Worm (Caenorhabditis elegans) whole organism, young adult: Measurements from ENCODE around the gene F16H6.4.

ENCODE experiments used
- B0336.3 ChIP-seq: fragments of 200-800 bp; sonication (Bioruptor generic); IDR thresholded peaks from 2 replicates; pipeline ENCODE4 v1.3.6; 2022; ENCODE audit warnings: missing genetic modification characterization, missing compliant biosample characterization
- C06A6.2 ChIP-seq: fragments of 200-800 bp; sonication (Bioruptor generic); conservative IDR thresholded peaks from 2 replicates; pipeline ENCODE4 v1.3.6; 2022; ENCODE audit warnings: missing genetic modification characterization, missing compliant biosample characterization
- C17E4.6 ChIP-seq: fragments of 200-800 bp; sonication (Bioruptor generic); IDR thresholded peaks from 2 replicates; pipeline ENCODE4 v1.3.6; 2022; ENCODE audit warnings: missing genetic modification reagents, missing genetic modification characterization, missing compliant biosample characterization
- F10E7.11 ChIP-seq: sonication (generic microtip); optimal IDR thresholded peaks from 2 replicates; lab custom pipeline; 2017; ENCODE audit warnings: mild to moderate bottlenecking, missing genetic modification characterization, moderate library complexity, missing compliant biosample characterization
- F22D6.2 ChIP-seq: sonication (generic microtip); optimal IDR thresholded peaks from 2 replicates; lab custom pipeline; 2016; ENCODE audit warnings: mild to moderate bottlenecking, missing genetic modification characterization, missing compliant biosample characterization
- F37B4.10 ChIP-seq: fragments of 200-800 bp; sonication (Bioruptor generic); IDR thresholded peaks from 2 replicates; pipeline ENCODE4 v1.3.6; 2022; ENCODE audit warnings: missing genetic modification characterization, missing compliant biosample characterization
- K11D2.4 ChIP-seq: fragments of 200-800 bp; sonication (Bioruptor generic); IDR thresholded peaks from 2 replicates; pipeline ENCODE4 v1.3.6; 2022; ENCODE audit warnings: missing genetic modification reagents, missing genetic modification characterization, missing compliant biosample characterization
- T07F8.4 ChIP-seq: sonication (generic microtip); optimal IDR thresholded peaks from 2 replicates; lab custom pipeline; 2016; ENCODE audit warnings: mild to moderate bottlenecking, missing genetic modification characterization, moderate library complexity, missing compliant biosample characterization
- Y53G8AR.9 ChIP-seq: fragments of 200-800 bp; sonication (Bioruptor generic); conservative IDR thresholded peaks from 2 replicates; pipeline ENCODE4 v1.3.6; 2022; ENCODE audit warnings: missing genetic modification reagents, missing genetic modification characterization, missing compliant biosample characterization
- Y56A3A.18 ChIP-seq: fragments of 200-800 bp; sonication (Bioruptor generic); IDR thresholded peaks from 2 replicates; pipeline ENCODE4 v1.3.6; 2022; ENCODE audit warnings: missing genetic modification reagents, missing genetic modification characterization, missing compliant biosample characterization
- Y79H2A.3 ChIP-seq: fragments of 200-800 bp; sonication (Bioruptor generic); conservative IDR thresholded peaks from 2 replicates; pipeline ENCODE4 v1.3.6; 2022; ENCODE audit warnings: missing genetic modification reagents, missing genetic modification characterization, missing compliant biosample characterization
- ZK185.1 ChIP-seq: sonication (generic microtip); optimal IDR thresholded peaks from 2 replicates; lab custom pipeline; 2016; ENCODE audit warnings: mild to moderate bottlenecking, missing genetic modification characterization, missing compliant biosample characterization; ENCODE audit not compliant: poor library complexity, severe bottlenecking
- ama-1 ChIP-seq, 3 experiments: fragments of 150-350 bp in 1 of 3; sonication (generic microtip) in 2 of 3; optimal IDR thresholded peaks; 2 replicates each; lab custom pipeline; 2014 to 2018; ENCODE audit warnings: missing biosample characterization in 2 of 3, missing genetic modification characterization in 2 of 3, missing genetic modification reagents in 2 of 3
- aptf-3 ChIP-seq: fragments of 200-800 bp; sonication (Bioruptor generic); IDR thresholded peaks from 2 replicates; pipeline ENCODE4 v1.3.6; 2022; ENCODE audit warnings: missing genetic modification characterization, missing compliant biosample characterization
- athp-1 ChIP-seq: sonication (generic microtip); optimal IDR thresholded peaks from 2 replicates; lab custom pipeline; 2017; ENCODE audit warnings: mild to moderate bottlenecking, missing genetic modification characterization, missing compliant biosample characterization
- cebp-1 ChIP-seq, 2 experiments: fragments of 200-800 bp in 1 of 2; sonication (Bioruptor generic) in 1 of 2; sonication (generic microtip) in 1 of 2; IDR thresholded peaks in 1 of 2; optimal IDR thresholded peaks in 1 of 2; 2 replicates each; pipeline versions ENCODE4 v1.3.6 to Lab custom; 2017 to 2022; ENCODE audit warnings: missing compliant biosample characterization in 2 of 2, missing genetic modification characterization in 2 of 2, mild to moderate bottlenecking in 1 of 2, missing genetic modification reagents in 1 of 2, moderate library complexity in 1 of 2
- ceh-100 ChIP-seq: fragments of 200-800 bp; sonication (Bioruptor generic); IDR thresholded peaks from 2 replicates; pipeline ENCODE4 v1.3.6; 2022; ENCODE audit warnings: missing genetic modification reagents, missing genetic modification characterization, missing compliant biosample characterization
- chd-7 ChIP-seq: sonication (generic microtip); optimal IDR thresholded peaks from 2 replicates; lab custom pipeline; 2016; ENCODE audit warnings: mild to moderate bottlenecking, missing genetic modification characterization, moderate library complexity, missing compliant biosample characterization
- dox-1 ChIP-seq: fragments of 200-800 bp; sonication (Bioruptor generic); IDR thresholded peaks from 2 replicates; pipeline ENCODE4 v1.3.6; 2022; ENCODE audit warnings: missing genetic modification reagents, missing genetic modification characterization, missing compliant biosample characterization
- efl-1 ChIP-seq: fragments of 150-350 bp; optimal IDR thresholded peaks from 2 replicates; lab custom pipeline; 2014; ENCODE audit warnings: missing biosample characterization, missing genetic modification reagents, missing genetic modification characterization
- egl-18 ChIP-seq: fragments of 200-800 bp; sonication (Bioruptor generic); IDR thresholded peaks from 2 replicates; pipeline ENCODE4 v1.3.6; 2022; ENCODE audit warnings: missing genetic modification reagents, missing genetic modification characterization, missing compliant biosample characterization
- egl-44 ChIP-seq: fragments of 200-800 bp; sonication (Bioruptor generic); IDR thresholded peaks from 2 replicates; pipeline ENCODE4 v1.3.6; 2022; ENCODE audit warnings: missing genetic modification reagents, missing genetic modification characterization, missing compliant biosample characterization
- gei-17 ChIP-seq: fragments of 200-800 bp; sonication (Bioruptor generic); optimal IDR thresholded peaks from 2 replicates; lab custom pipeline; 2018; ENCODE audit warnings: mild to moderate bottlenecking, missing genetic modification characterization, missing compliant biosample characterization
- hlh-12 ChIP-seq: sonication (generic microtip); optimal IDR thresholded peaks from 2 replicates; lab custom pipeline; 2016; ENCODE audit warnings: missing genetic modification characterization, missing compliant biosample characterization
- hrde-1 ChIP-seq: sonication (generic microtip); optimal IDR thresholded peaks from 2 replicates; lab custom pipeline; 2016; ENCODE audit warnings: missing genetic modification characterization, mild to moderate bottlenecking, missing compliant biosample characterization, moderate library complexity, missing genotype, missing genetic modification reagents, borderline replicate concordance
- lin-35 ChIP-seq, 3 experiments: fragments of 150-350 bp in 2 of 3; sonication (generic microtip) in 1 of 3; optimal IDR thresholded peaks; 2 replicates each; lab custom pipeline; 2014 to 2018; ENCODE audit warnings: missing biosample characterization in 3 of 3, missing genetic modification characterization in 3 of 3, missing genetic modification reagents in 3 of 3
- lin-40 ChIP-seq: sonication (generic microtip); optimal IDR thresholded peaks from 2 replicates; lab custom pipeline; 2016; ENCODE audit warnings: missing genetic modification characterization, mild to moderate bottlenecking, missing compliant biosample characterization, missing genotype, missing genetic modification reagents
- lin-54 ChIP-seq: fragments of 200-800 bp; sonication (Bioruptor generic); optimal IDR thresholded peaks from 2 replicates; lab custom pipeline; 2018; ENCODE audit warnings: mild to moderate bottlenecking, missing genetic modification characterization, missing compliant biosample characterization
- mel-28 ChIP-seq: sonication (generic microtip); optimal IDR thresholded peaks from 2 replicates; lab custom pipeline; 2016; ENCODE audit warnings: borderline replicate concordance, mild to moderate bottlenecking, missing genetic modification characterization, missing compliant biosample characterization
- mes-4 ChIP-seq: sonication (generic microtip); optimal IDR thresholded peaks from 2 replicates; lab custom pipeline; 2016; ENCODE audit warnings: missing genotype, missing genetic modification characterization, missing compliant biosample characterization
- nfyb-1 ChIP-seq: fragments of 200-800 bp; sonication (Bioruptor generic); IDR thresholded peaks from 2 replicates; pipeline ENCODE4 v1.3.6; 2022; ENCODE audit warnings: missing genetic modification reagents, missing genetic modification characterization, missing compliant biosample characterization
- nhr-27 ChIP-seq: fragments of 200-800 bp; sonication (Bioruptor generic); optimal IDR thresholded peaks from 2 replicates; lab custom pipeline; 2018; ENCODE audit warnings: mild to moderate bottlenecking, missing genetic modification characterization, moderate library complexity, missing compliant biosample characterization
- nhr-80 ChIP-seq: sonication (generic microtip); optimal IDR thresholded peaks from 2 replicates; lab custom pipeline; 2016; ENCODE audit warnings: missing genetic modification characterization, missing compliant biosample characterization
- nhr-90 ChIP-seq: sonication (generic microtip); optimal IDR thresholded peaks from 2 replicates; lab custom pipeline; 2016; ENCODE audit warnings: missing genotype, mild to moderate bottlenecking, missing genetic modification characterization, missing compliant biosample characterization
- pbrm-1 ChIP-seq: fragments of 200-800 bp; sonication (Bioruptor generic); IDR thresholded peaks from 2 replicates; pipeline ENCODE4 v1.3.6; 2022; ENCODE audit warnings: missing genetic modification reagents, missing genetic modification characterization, missing compliant biosample characterization
- repo-1 ChIP-seq: sonication (generic microtip); optimal IDR thresholded peaks from 2 replicates; lab custom pipeline; 2017; ENCODE audit warnings: mild to moderate bottlenecking, missing genetic modification characterization, missing compliant biosample characterization
- snpc-1.1 ChIP-seq: sonication (generic microtip); optimal IDR thresholded peaks from 2 replicates; lab custom pipeline; 2017; ENCODE audit warnings: missing genetic modification characterization, mild to moderate bottlenecking, missing compliant biosample characterization, antibody characterized with exemption, moderate library complexity, missing genotype, missing genetic modification reagents; ENCODE audit not compliant: insufficient read depth
- sptf-2 ChIP-seq: fragments of 200-800 bp; sonication (Bioruptor generic); optimal IDR thresholded peaks from 2 replicates; lab custom pipeline; 2018; ENCODE audit warnings: mild to moderate bottlenecking, missing genetic modification characterization, missing compliant biosample characterization
- xnd-1 ChIP-seq: sonication (generic microtip); optimal IDR thresholded peaks from 2 replicates; lab custom pipeline; 2016; ENCODE audit warnings: missing genotype, missing genetic modification reagents, missing genetic modification characterization, missing compliant biosample characterization
- zim-3 ChIP-seq: sonication (generic microtip); optimal IDR thresholded peaks from 2 replicates; lab custom pipeline; 2017; ENCODE audit warnings: mild to moderate bottlenecking, missing genetic modification characterization, moderate library complexity, missing compliant biosample characterization
- ztf-26 ChIP-seq: sonication (generic microtip); optimal IDR thresholded peaks from 2 replicates; lab custom pipeline; 2017; ENCODE audit warnings: missing genetic modification characterization, missing compliant biosample characterization
- ztf-3 ChIP-seq: fragments of 200-800 bp; sonication (Bioruptor generic); optimal IDR thresholded peaks from 2 replicates; lab custom pipeline; 2018; ENCODE audit warnings: mild to moderate bottlenecking, missing genetic modification characterization, missing compliant biosample characterization
- ztf-6 ChIP-seq: fragments of 200-800 bp; sonication (Bioruptor generic); IDR thresholded peaks from 2 replicates; pipeline ENCODE4 v1.3.6; 2022; ENCODE audit warnings: missing genetic modification reagents, missing genetic modification characterization, missing compliant biosample characterization

The F16H6.4 gene

ce11 chrV:18241328-18241727 is 42.8 kb downstream of the F16H6.4 start, which contains the start of gene R10E8.8 (continued):
- no peak for TF ChIP-seq hrde-1 (tag; lab: Kevin White, UChicago)
- TF ChIP-seq egl-18 (GFP tag; lab: Robert Waterston, UW), result no peak
- no peak for TF ChIP-seq sptf-2 (GFP tag; lab: Kevin White, UChicago)
- TF ChIP-seq snpc-1.1, result no peak
- no peak for TF ChIP-seq cebp-1 (GFP tag; IDR thresholded peaks at IDR 0.05; lab: Robert Waterston, UW)
- TF ChIP-seq cebp-1 (tag; optimal IDR thresholded peaks at IDR 0.05; lab: Kevin White, UChicago), result peak; percentile 14
- TF ChIP-seq Y56A3A.18 (GFP tag; lab: Robert Waterston, UW), result no peak
- no peak for TF ChIP-seq xnd-1 (tag; lab: Kevin White, UChicago)
- TF ChIP-seq athp-1, result no peak
- no peak for TF ChIP-seq C06A6.2 (GFP tag; lab: Robert Waterston, UW)
- TF ChIP-seq pbrm-1, result no peak
- TF ChIP-seq gei-17 (GFP tag; lab: Kevin White, UChicago), result no peak
- TF ChIP-seq F37B4.10 (GFP tag; lab: Robert Waterston, UW), result no peak
- TF ChIP-seq, all 124 proteins: peak for 5

- TF ChIP-seq F10E7.11 (tag; lab: Kevin White, UChicago) (no peak), chd-7 (tag; lab: Kevin White, UChicago) (no peak), egl-44 (GFP tag; lab: Robert Waterston, UW) (no peak), ceh-100 (GFP tag; lab: Robert Waterston, UW) (no peak), dox-1 (no peak), lin-54 (GFP tag; lab: Kevin White, UChicago) (no peak), lin-35 (GFP tag; optimal IDR thresholded peaks at IDR 0.05; lab: Kevin White, UChicago) (no peak)
These were observed 44.7 kb downstream of the F16H6.4 start for ce11 chrV:18243227-18243626.

- TF ChIP-seq nhr-80 (tag; lab: Kevin White, UChicago) (peak; percentile 57), efl-1 (GFP tag; lab: Kevin White, UChicago) (no peak), F22D6.2 (tag; lab: Kevin White, UChicago) (no peak), ztf-26 (no peak)
- TF ChIP-seq, all 124 proteins: peak for 1
These were observed 45.9 kb downstream of the F16H6.4 start for ce11 chrV:18244408-18244807.

ce11 chrV:18246077-18246476 is 47.6 kb downstream of the F16H6.4 start:
- TF ChIP-seq hlh-12 (tag; lab: Kevin White, UChicago) (no peak), nhr-80 (tag; lab: Kevin White, UChicago) (peak; percentile 31), nfyb-1 (no peak), ztf-6 (no peak), mel-28 (tag; lab: Kevin White, UChicago) (no peak), Y56A3A.18 (GFP tag; lab: Robert Waterston, UW) (no peak), K11D2.4 (GFP tag; lab: Robert Waterston, UW) (no peak), F10E7.11 (tag; lab: Kevin White, UChicago) (no peak)

- TF ChIP-seq nhr-27 (no peak), mes-4 (no peak), aptf-3 (no peak), Y79H2A.3 (GFP tag; lab: Robert Waterston, UW) (no peak), repo-1 (tag; lab: Kevin White, UChicago) (no peak), ztf-3 (no peak), ama-1 (optimal IDR thresholded peaks at IDR 0.05; lab: Kevin White, UChicago) (no peak), ama-1 (GFP tag; optimal IDR thresholded peaks at IDR 0.05; lab: Kevin White, UChicago) (no peak), lin-40 (tag; lab: Kevin White, UChicago) (no peak), nhr-90 (tag; lab: Kevin White, UChicago) (no peak), zim-3 (tag; lab: Kevin White, UChicago) (no peak), ZK185.1 (tag; lab: Kevin White, UChicago) (no peak), C17E4.6 (GFP tag; lab: Robert Waterston, UW) (no peak), B0336.3 (GFP tag; lab: Robert Waterston, UW) (no peak), Y53G8AR.9 (GFP tag; lab: Robert Waterston, UW) (no peak), T07F8.4 (tag; lab: Kevin White, UChicago) (no peak)
These were observed 53.7 kb downstream of the F16H6.4 start, which contains the start of gene R10E8.1 for ce11 chrV:18252239-18252638. R10E8.1 (minus strand) TSS chrV:18252416.
